Fruit fly (Drosophila melanogaster) whole organism, prepupa: Measurements from ENCODE around the gene CG2747.
"Not testable (repeated sequence)": the region's sequence is repeated elsewhere in the genome, so short reads cannot be mapped to it uniquely, and the experiment has no call there.

ENCODE experiments used
- Blimp-1 ChIP-seq: fragments of 200-800 bp; sonication (Bioruptor generic); optimal IDR thresholded peaks from 3 replicates; lab custom pipeline; 2017; ENCODE audit warnings: missing biosample characterization, missing genetic modification characterization, mild to moderate bottlenecking, moderate library complexity, missing genetic modification reagents
- CG10631 ChIP-seq: fragments of 200-800 bp; sonication (Bioruptor generic); optimal IDR thresholded peaks from 2 replicates; lab custom pipeline; 2016; ENCODE audit warnings: missing biosample characterization, missing genetic modification characterization
- CG15336 ChIP-seq: fragments of 200-800 bp; sonication (Bioruptor generic); IDR thresholded peaks from 2 replicates; pipeline ENCODE4 v1.3.6; 2022; ENCODE audit warnings: missing biosample characterization, missing genetic modification characterization
- CG3032 ChIP-seq: fragments of 200-800 bp; optimal IDR thresholded peaks from 2 replicates; lab custom pipeline; 2019; ENCODE audit warnings: missing biosample characterization, mild to moderate bottlenecking, missing genetic modification characterization, moderate library complexity
- CG31627 ChIP-seq: fragments of 200-800 bp; sonication (Bioruptor generic); optimal IDR thresholded peaks from 3 replicates; lab custom pipeline; 2016; ENCODE audit warnings: missing biosample characterization, missing genetic modification characterization
- CG32006 ChIP-seq: fragments of 200-800 bp; sonication (Bioruptor generic); optimal IDR thresholded peaks from 3 replicates; lab custom pipeline; 2017; ENCODE audit warnings: missing biosample characterization, mild to moderate bottlenecking, missing genetic modification characterization
- CG34406 ChIP-seq: fragments of 200-800 bp; sonication (Bioruptor generic); optimal IDR thresholded peaks from 3 replicates; lab custom pipeline; 2016; ENCODE audit warnings: missing biosample characterization, missing genetic modification characterization
- CG3919 ChIP-seq: fragments of 200-800 bp; sonication (Bioruptor generic); optimal IDR thresholded peaks from 3 replicates; lab custom pipeline; 2016; ENCODE audit warnings: missing biosample characterization, missing genetic modification characterization
- CG6163 ChIP-seq: fragments of 200-800 bp; sonication (Bioruptor generic); IDR thresholded peaks from 3 replicates; pipeline ENCODE4 v1.3.6; 2022; ENCODE audit warnings: missing biosample characterization, missing genetic modification characterization
- CG6276 ChIP-seq: fragments of 200-800 bp; sonication (Bioruptor generic); optimal IDR thresholded peaks from 2 replicates; lab custom pipeline; 2017; ENCODE audit warnings: missing biosample characterization, mild to moderate bottlenecking, missing genetic modification characterization
- CG6808 ChIP-seq: fragments of 200-800 bp; sonication (Bioruptor generic); optimal IDR thresholded peaks from 3 replicates; lab custom pipeline; 2017; ENCODE audit warnings: missing biosample characterization, missing genetic modification characterization, mild to moderate bottlenecking, moderate library complexity, missing genetic modification reagents
- CG6854 ChIP-seq: fragments of 200-800 bp; sonication (Bioruptor generic); optimal IDR thresholded peaks from 2 replicates; lab custom pipeline; 2017; ENCODE audit warnings: missing biosample characterization, mild to moderate bottlenecking, missing genetic modification characterization
- CG7368 ChIP-seq: fragments of 200-800 bp; sonication (Bioruptor generic); optimal IDR thresholded peaks from 3 replicates; lab custom pipeline; 2016; ENCODE audit warnings: missing biosample characterization, missing genetic modification characterization
- Eip78C ChIP-seq: fragments of 200-800 bp; sonication (Bioruptor generic); peaks from one replicate; lab custom pipeline; 2016; ENCODE audit warnings: missing biosample characterization, missing genetic modification characterization
- Eip93F ChIP-seq: fragments of 200-800 bp; sonication (Bioruptor generic); optimal IDR thresholded peaks from 2 replicates; lab custom pipeline; 2016; ENCODE audit warnings: missing biosample characterization, mild to moderate bottlenecking, missing genetic modification characterization
- Ets96B ChIP-seq: fragments of 200-800 bp; optimal IDR thresholded peaks from 2 replicates; lab custom pipeline; 2019; ENCODE audit warnings: missing biosample characterization, mild to moderate bottlenecking, missing genetic modification characterization, moderate library complexity
- Gug ChIP-seq: fragments of 200-800 bp; sonication (Bioruptor generic); IDR thresholded peaks from 2 replicates; pipeline ENCODE4 v1.3.6; 2022; ENCODE audit warnings: missing biosample characterization, missing genetic modification characterization
- Hr39 ChIP-seq: fragments of 200-800 bp; sonication (Bioruptor generic); optimal IDR thresholded peaks from 2 replicates; lab custom pipeline; 2016; ENCODE audit warnings: missing biosample characterization, missing genetic modification characterization
- Hr4 ChIP-seq: fragments of 200-800 bp; sonication (Bioruptor generic); optimal IDR thresholded peaks from 3 replicates; lab custom pipeline; 2016; ENCODE audit warnings: missing biosample characterization, missing genetic modification characterization
- OdsH ChIP-seq: fragments of 200-800 bp; sonication (Bioruptor generic); optimal IDR thresholded peaks from 3 replicates; lab custom pipeline; 2016; ENCODE audit warnings: missing biosample characterization, missing genetic modification characterization
- Smox ChIP-seq: fragments of 200-800 bp; sonication (Bioruptor generic); optimal IDR thresholded peaks from 3 replicates; lab custom pipeline; 2016; ENCODE audit warnings: missing biosample characterization, missing genetic modification characterization
- Sox14 ChIP-seq: fragments of 200-800 bp; sonication (Bioruptor generic); optimal IDR thresholded peaks from 3 replicates; lab custom pipeline; 2016; ENCODE audit warnings: missing biosample characterization, missing genetic modification characterization
- achi ChIP-seq: fragments of 200-800 bp; sonication (Bioruptor generic); optimal IDR thresholded peaks from 3 replicates; lab custom pipeline; 2016; ENCODE audit warnings: missing biosample characterization, missing genetic modification characterization
- dsx ChIP-seq: fragments of 200-800 bp; optimal IDR thresholded peaks from 3 replicates; lab custom pipeline; 2019; ENCODE audit warnings: missing biosample characterization, mild to moderate bottlenecking, missing genetic modification characterization, moderate library complexity; ENCODE audit not compliant: poor library complexity, severe bottlenecking
- esn ChIP-seq: fragments of 200-800 bp; sonication (Bioruptor generic); optimal IDR thresholded peaks from 2 replicates; lab custom pipeline; 2016; ENCODE audit warnings: missing biosample characterization, mild to moderate bottlenecking, missing genetic modification characterization, moderate library complexity
- fkh ChIP-seq: fragments of 200-800 bp; sonication (Bioruptor generic); optimal IDR thresholded peaks from 3 replicates; lab custom pipeline; 2017; ENCODE audit warnings: missing biosample characterization, mild to moderate bottlenecking, missing genetic modification characterization, moderate library complexity
- pdm3 ChIP-seq: fragments of 200-800 bp; sonication (Bioruptor generic); optimal IDR thresholded peaks from 3 replicates; lab custom pipeline; 2016; ENCODE audit warnings: missing biosample characterization, missing genetic modification characterization
- spab ChIP-seq: fragments of 200-800 bp; sonication (Bioruptor generic); optimal IDR thresholded peaks from 2 replicates; lab custom pipeline; 2017; ENCODE audit warnings: missing biosample characterization, mild to moderate bottlenecking, missing genetic modification characterization, missing genetic modification reagents
- ss ChIP-seq, 2 experiments: fragments of 200-800 bp; sonication (Bioruptor generic); optimal IDR thresholded peaks; 2 replicates in 1 of 2; 3 replicates in 1 of 2; lab custom pipeline; 2017 to 2018; ENCODE audit warnings: mild to moderate bottlenecking in 2 of 2, missing biosample characterization in 2 of 2, missing genetic modification characterization in 2 of 2, moderate library complexity in 1 of 2
- svp ChIP-seq: fragments of 200-800 bp; sonication (Bioruptor generic); peaks from one replicate; lab custom pipeline; 2016; ENCODE audit warnings: missing biosample characterization, missing genetic modification characterization
- topi ChIP-seq: fragments of 200-800 bp; sonication (Bioruptor generic); optimal IDR thresholded peaks from 3 replicates; lab custom pipeline; 2016; ENCODE audit warnings: missing biosample characterization, missing genetic modification characterization

Gene CG2747

DNA sequence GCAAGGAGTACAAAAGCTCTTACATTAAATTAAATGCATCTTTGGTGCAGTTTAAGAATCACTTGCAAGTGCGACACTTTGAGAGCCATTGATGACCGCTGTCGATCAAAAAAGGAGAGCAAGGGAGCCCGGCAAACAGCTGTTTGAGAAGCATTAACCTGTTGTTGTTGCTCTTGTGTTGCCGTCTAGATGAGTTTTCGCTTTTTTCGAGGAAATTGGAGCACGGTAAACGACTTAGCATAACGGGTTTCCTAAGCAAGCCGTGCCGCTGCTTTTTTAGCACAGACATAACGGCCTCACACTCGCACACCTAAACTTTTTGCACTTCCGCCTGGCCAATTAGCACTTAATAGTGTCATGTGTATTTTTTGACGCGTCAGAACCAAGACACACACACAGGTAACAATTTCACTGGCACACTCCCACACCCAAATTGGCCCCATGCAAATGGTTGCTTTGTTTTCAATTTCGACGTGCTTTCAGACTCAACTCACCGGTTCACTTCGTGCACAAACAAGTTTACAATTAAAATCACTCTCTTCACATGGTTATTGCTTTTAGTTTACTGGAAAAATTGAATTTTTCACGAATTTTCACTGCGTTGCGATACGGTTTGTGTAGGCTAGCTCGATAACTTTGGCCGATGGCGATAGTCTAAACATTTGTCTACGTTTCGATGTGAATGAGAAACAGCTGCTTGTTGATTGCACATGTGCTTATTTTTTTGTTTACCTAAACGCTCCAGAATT, at the start of gene CG2747, which contains the start of gene CG10903:
CG2747 (minus strand) TSS at position 640 of the 749 bp plus-strand sequence.
CG10903 (plus strand) TSS at position 261 of the 749 bp plus-strand sequence.
- TF ChIP-seq dsx (no peak), Blimp-1 (peak; percentile 65), Sox14 (GFP tag; lab: Kevin White, UChicago) (peak; percentile 59), CG6163 (GFP tag; lab: Robert Waterston, UW) (0 out of 3 replicates have a peak, but pooled peaks have one; percentile 21), Eip78C (GFP tag; lab: Kevin White, UChicago) (peak; percentile 73), fkh (GFP tag; lab: Kevin White, UChicago) (peak; percentile 93), svp (GFP tag; lab: Kevin White, UChicago) (peak; percentile 51), Smox (GFP tag; lab: Kevin White, UChicago) (no peak)

DNA sequence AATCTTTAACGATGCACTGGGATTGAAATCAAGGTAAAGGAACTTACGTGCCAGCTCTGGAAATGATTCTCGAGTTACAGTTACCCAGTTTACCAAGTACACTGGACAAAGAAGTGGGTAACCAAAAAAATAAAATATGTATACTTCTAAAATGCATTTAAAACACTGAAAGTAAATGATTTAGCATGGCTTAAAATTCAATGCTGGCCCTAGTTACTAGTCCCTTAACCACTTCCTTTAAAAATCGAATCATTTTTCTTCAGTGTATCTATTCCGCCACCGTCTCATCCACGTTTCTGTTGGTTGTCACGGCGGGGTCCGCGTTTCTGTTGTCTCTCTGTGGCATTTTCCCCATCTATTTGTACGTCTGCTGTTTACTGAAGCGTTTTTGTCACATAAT, 42.0 kb upstream of the CG2747 start:
- peak; percentile 34; the same call in 1 of the 2 replicates for TF ChIP-seq CG15336
- peak; percentile 1 for TF ChIP-seq CG6276 (GFP tag; lab: Kevin White, UChicago)
- TF ChIP-seq esn (GFP tag; lab: Kevin White, UChicago) = no peak
- peak in 1 of 2 experiments; percentile 4 for TF ChIP-seq ss (GFP tag; optimal IDR thresholded peaks at IDR 0.05; lab: Kevin White, UChicago)
- TF ChIP-seq Ets96B (tag; lab: Kevin White, UChicago) = peak; percentile 33
- TF ChIP-seq Eip93F = no peak
- TF ChIP-seq CG3032 = peak; percentile 31
- peak; percentile 28 for TF ChIP-seq pdm3 (GFP tag; lab: Kevin White, UChicago)
- no peak for TF ChIP-seq CG6163 (GFP tag; lab: Robert Waterston, UW)
- TF ChIP-seq topi (GFP tag; lab: Kevin White, UChicago) = peak; percentile 3
- no peak for TF ChIP-seq CG6808 (GFP tag; lab: Kevin White, UChicago)
- peak; percentile 5 for TF ChIP-seq CG10631 (GFP tag; lab: Kevin White, UChicago)
- no peak for TF ChIP-seq CG6854
- TF ChIP-seq spab = peak; percentile 3
- TF ChIP-seq svp (GFP tag; lab: Kevin White, UChicago) = peak; percentile 58
- peak; percentile 76 for TF ChIP-seq Eip78C (GFP tag; lab: Kevin White, UChicago)
- peak; percentile 7 for TF ChIP-seq CG3919 (GFP tag; lab: Kevin White, UChicago)
- TF ChIP-seq Hr4 (GFP tag; lab: Kevin White, UChicago) = peak; percentile 17
- TF ChIP-seq CG31627 = peak; percentile 14
- peak; percentile 43 for TF ChIP-seq CG32006 (GFP tag; lab: Kevin White, UChicago)
- TF ChIP-seq OdsH (GFP tag; lab: Kevin White, UChicago) = peak; percentile 24
- peak; percentile 12 for TF ChIP-seq Hr39
- TF ChIP-seq achi (GFP tag; lab: Kevin White, UChicago) = peak; percentile 32
- TF ChIP-seq, all 60 proteins: peak for 18

- TF ChIP-seq CG6163 (GFP tag; lab: Robert Waterston, UW) (0 out of 3 replicates have a peak, but pooled peaks have one; percentile 9), CG7368 (no peak)
These were observed 28.4 kb upstream of the CG2747 start, which contains the start of gene mAChR-B for dm6 chr3R:8058984-8059383. Gene mAChR-B (plus strand): TSS chr3R:8059284.

DNA sequence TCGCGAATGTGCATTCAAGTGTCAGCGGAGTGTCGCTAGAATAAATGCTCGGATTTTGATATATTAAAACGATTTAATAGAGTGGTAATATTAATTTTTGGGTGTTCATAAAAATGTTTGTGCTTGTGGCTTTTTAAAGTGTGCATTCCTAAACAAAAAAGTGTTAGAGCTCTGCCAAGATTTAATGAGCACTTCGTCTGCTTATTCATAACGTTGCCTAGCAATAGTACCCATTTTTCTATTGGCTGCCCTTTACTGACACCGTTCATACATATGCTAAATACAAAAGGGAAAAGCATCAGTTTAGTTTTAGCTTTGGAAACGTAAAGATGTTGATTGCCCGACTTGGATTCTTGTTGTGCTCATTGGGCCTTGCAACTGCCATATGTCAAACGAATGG, 18.8 kb upstream of the CG2747 start, which contains the start of gene CG43061:
CG43061 (plus strand) TSS at position 301 of the 400 bp plus-strand sequence.
- TF ChIP-seq Eip93F; Gug (GFP tag; lab: Robert Waterston, UW); Sox14 (GFP tag; lab: Kevin White, UChicago): not testable (repeated sequence)

- TF ChIP-seq svp, topi, CG34406 (GFP tag; lab: Kevin White, UChicago): not testable (repeated sequence)
- TF ChIP-seq, all 60 proteins: peak for 0; not testable (repeated sequence) for 60
These were observed 18.3 kb upstream of the CG2747 start, which contains the start of gene CG43618 for dm6 chr3R:8048867-8049266. Gene CG43618 (plus strand): TSS chr3R:8049167.
